Worm (Caenorhabditis elegans) whole organism, L2 larva: ENCODE data around the gene anat-1.

Experiments
- C34F6.9 ChIP-seq: fragments of 150-350 bp; optimal IDR thresholded peaks from 2 replicates; lab custom pipeline; 2014; ENCODE audit warnings: missing biosample characterization, missing genetic modification characterization
- F13H6.1 ChIP-seq: sonication (generic microtip); optimal IDR thresholded peaks from 2 replicates; lab custom pipeline; 2016; ENCODE audit warnings: missing genetic modification characterization, missing compliant biosample characterization
- R02D3.7 ChIP-seq: fragments of 150-350 bp; optimal IDR thresholded peaks from 2 replicates; lab custom pipeline; 2014; ENCODE audit warnings: missing biosample characterization, missing genetic modification characterization
- ZK546.5 ChIP-seq: sonication (generic microtip); optimal IDR thresholded peaks from 2 replicates; lab custom pipeline; 2017; ENCODE audit warnings: missing biosample characterization, missing genetic modification characterization
- alr-1 ChIP-seq: fragments of 150-350 bp; optimal IDR thresholded peaks from 2 replicates; lab custom pipeline; 2014; ENCODE audit warnings: missing biosample characterization, missing genetic modification characterization
- aly-2 ChIP-seq: fragments of 150-350 bp; optimal IDR thresholded peaks from 2 replicates; lab custom pipeline; 2014; ENCODE audit warnings: missing biosample characterization, missing genetic modification characterization
- ama-1 ChIP-seq: fragments of 150-350 bp; optimal IDR thresholded peaks from 2 replicates; lab custom pipeline; 2018; ENCODE audit warnings: inconsistent platforms
- blmp-1 ChIP-seq: sonication (generic microtip); optimal IDR thresholded peaks from 2 replicates; lab custom pipeline; 2017; ENCODE audit warnings: missing genetic modification characterization, mild to moderate bottlenecking, missing compliant biosample characterization, antibody characterized with exemption, moderate library complexity; ENCODE audit not compliant: insufficient read depth
- ceh-16 ChIP-seq: fragments of 150-350 bp; optimal IDR thresholded peaks from 2 replicates; lab custom pipeline; 2014; ENCODE audit warnings: missing biosample characterization, missing genetic modification characterization
- ceh-82 ChIP-seq: fragments of 150-350 bp; optimal IDR thresholded peaks from 2 replicates; lab custom pipeline; 2014; ENCODE audit warnings: missing biosample characterization, missing genetic modification characterization
- crh-2 ChIP-seq: sonication (generic microtip); optimal IDR thresholded peaks from 2 replicates; lab custom pipeline; 2017; ENCODE audit warnings: missing biosample characterization, missing genetic modification characterization
- dmd-4 ChIP-seq: sonication (generic microtip); optimal IDR thresholded peaks from 2 replicates; lab custom pipeline; 2017; ENCODE audit warnings: missing biosample characterization, missing genetic modification characterization
- egl-27 ChIP-seq: sonication (generic microtip); optimal IDR thresholded peaks from 3 replicates; lab custom pipeline; 2017; ENCODE audit warnings: missing biosample characterization, missing genetic modification reagents, missing genetic modification characterization
- elt-1 ChIP-seq: fragments of 150-350 bp; optimal IDR thresholded peaks from 2 replicates; lab custom pipeline; 2014; ENCODE audit warnings: missing biosample characterization, missing genetic modification characterization
- elt-3 ChIP-seq: sonication (generic microtip); optimal IDR thresholded peaks from 2 replicates; lab custom pipeline; 2017; ENCODE audit warnings: missing biosample characterization, missing genetic modification characterization
- fos-1 ChIP-seq: fragments of 150-350 bp; optimal IDR thresholded peaks from 2 replicates; lab custom pipeline; 2014; ENCODE audit warnings: missing biosample characterization, missing genetic modification characterization
- gmeb-1 ChIP-seq: fragments of 150-350 bp; optimal IDR thresholded peaks from 2 replicates; lab custom pipeline; 2014; ENCODE audit warnings: missing biosample characterization, missing genetic modification characterization
- lin-11 ChIP-seq: fragments of 150-350 bp; sonication (generic microtip); optimal IDR thresholded peaks from 2 replicates; lab custom pipeline; 2014; ENCODE audit warnings: missing biosample characterization, missing genetic modification characterization, inconsistent platforms, mixed read lengths
- lin-13 ChIP-seq: fragments of 150-350 bp; optimal IDR thresholded peaks from 2 replicates; lab custom pipeline; 2014; ENCODE audit warnings: missing biosample characterization, missing genetic modification reagents, missing genetic modification characterization
- lin-39 ChIP-seq: fragments of 150-350 bp; optimal IDR thresholded peaks from 2 replicates; lab custom pipeline; 2014; ENCODE audit warnings: missing biosample characterization, missing genetic modification reagents, missing genetic modification characterization
- lsy-2 ChIP-seq, 2 experiments: fragments of 150-350 bp in 1 of 2; sonication (generic microtip) in 1 of 2; optimal IDR thresholded peaks; 2 replicates each; lab custom pipeline; 2014 to 2017; ENCODE audit warnings: missing biosample characterization in 2 of 2, missing genetic modification characterization in 2 of 2
- mab-5 ChIP-seq: fragments of 150-350 bp; optimal IDR thresholded peaks from 2 replicates; lab custom pipeline; 2014; ENCODE audit warnings: missing biosample characterization, missing genetic modification characterization
- mbf-1 ChIP-seq: sonication (generic microtip); optimal IDR thresholded peaks from 2 replicates; lab custom pipeline; 2017; ENCODE audit warnings: missing biosample characterization, missing genetic modification characterization
- nhr-10 ChIP-seq: sonication (generic microtip); optimal IDR thresholded peaks from 2 replicates; lab custom pipeline; 2017; ENCODE audit warnings: missing biosample characterization, missing genetic modification characterization
- nhr-11 ChIP-seq: fragments of 150-350 bp; optimal IDR thresholded peaks from 2 replicates; lab custom pipeline; 2014; ENCODE audit warnings: missing biosample characterization, missing genetic modification characterization
- nhr-12 ChIP-seq: fragments of 150-350 bp; optimal IDR thresholded peaks from 2 replicates; lab custom pipeline; 2014; ENCODE audit warnings: missing biosample characterization, missing genetic modification characterization
- nhr-129 ChIP-seq: fragments of 150-350 bp; optimal IDR thresholded peaks from 2 replicates; lab custom pipeline; 2014; ENCODE audit warnings: missing biosample characterization, missing genetic modification characterization
- nhr-21 ChIP-seq: fragments of 150-350 bp; optimal IDR thresholded peaks from 2 replicates; lab custom pipeline; 2014; ENCODE audit warnings: missing biosample characterization, missing genetic modification characterization
- nhr-23 ChIP-seq: fragments of 150-350 bp; optimal IDR thresholded peaks from 2 replicates; lab custom pipeline; 2014; ENCODE audit warnings: missing biosample characterization, missing genetic modification reagents, missing genetic modification characterization
- nhr-237 ChIP-seq: fragments of 150-350 bp; optimal IDR thresholded peaks from 2 replicates; lab custom pipeline; 2014; ENCODE audit warnings: missing biosample characterization, missing genetic modification characterization
- nhr-25 ChIP-seq: fragments of 150-350 bp; sonication (generic microtip); optimal IDR thresholded peaks from 3 replicates; lab custom pipeline; 2014; ENCODE audit warnings: missing biosample characterization, missing genetic modification characterization
- nhr-6 ChIP-seq: fragments of 150-350 bp; optimal IDR thresholded peaks from 2 replicates; lab custom pipeline; 2014; ENCODE audit warnings: missing biosample characterization, missing genetic modification characterization
- nhr-77 ChIP-seq: fragments of 150-350 bp; optimal IDR thresholded peaks from 2 replicates; lab custom pipeline; 2014; ENCODE audit warnings: missing biosample characterization, missing genetic modification characterization
- peb-1 ChIP-seq: fragments of 150-350 bp; optimal IDR thresholded peaks from 2 replicates; lab custom pipeline; 2014; ENCODE audit warnings: missing biosample characterization, missing genetic modification characterization
- sem-4 ChIP-seq: fragments of 150-350 bp; optimal IDR thresholded peaks from 2 replicates; lab custom pipeline; 2014; ENCODE audit warnings: missing biosample characterization, missing genetic modification reagents, missing genetic modification characterization
- skn-1 ChIP-seq: sonication (generic microtip); optimal IDR thresholded peaks from 2 replicates; lab custom pipeline; 2017; ENCODE audit warnings: missing biosample characterization, missing genetic modification characterization
- sma-3 ChIP-seq: sonication (generic microtip); optimal IDR thresholded peaks from 2 replicates; lab custom pipeline; 2016; ENCODE audit warnings: missing genetic modification reagents, missing genetic modification characterization, missing compliant biosample characterization
- sma-9 ChIP-seq, 2 experiments: fragments of 150-350 bp in 1 of 2; sonication (generic microtip) in 1 of 2; optimal IDR thresholded peaks; 2 replicates each; lab custom pipeline; 2014 to 2016; ENCODE audit warnings: missing genetic modification characterization in 2 of 2, mild to moderate bottlenecking in 1 of 2, missing biosample characterization in 1 of 2, missing compliant biosample characterization in 1 of 2, missing genetic modification reagents in 1 of 2, moderate library complexity in 1 of 2
- snpc-4 ChIP-seq: fragments of 150-350 bp; optimal IDR thresholded peaks from 2 replicates; lab custom pipeline; 2014; ENCODE audit warnings: missing biosample characterization, missing genetic modification characterization
- unc-39 ChIP-seq: fragments of 150-350 bp; optimal IDR thresholded peaks from 2 replicates; lab custom pipeline; 2014; ENCODE audit warnings: missing biosample characterization, missing genetic modification characterization
- unc-55 ChIP-seq: fragments of 150-350 bp; sonication (generic microtip); optimal IDR thresholded peaks from 3 replicates; lab custom pipeline; 2014; ENCODE audit warnings: missing biosample characterization, missing genetic modification reagents, missing genetic modification characterization
- zag-1 ChIP-seq: fragments of 150-350 bp; optimal IDR thresholded peaks from 2 replicates; lab custom pipeline; 2014; ENCODE audit warnings: missing biosample characterization, missing genetic modification characterization
- ztf-1 ChIP-seq: fragments of 200-800 bp; sonication (Bioruptor generic); conservative IDR thresholded peaks from 2 replicates; pipeline ENCODE4 v1.3.6; 2022; ENCODE audit warnings: missing genetic modification characterization, missing compliant biosample characterization
- ztf-11 ChIP-seq: sonication (generic microtip); optimal IDR thresholded peaks from 2 replicates; lab custom pipeline; 2017; ENCODE audit warnings: missing biosample characterization, missing genetic modification characterization
- ztf-4 ChIP-seq: fragments of 150-350 bp; optimal IDR thresholded peaks from 2 replicates; lab custom pipeline; 2014; ENCODE audit warnings: missing biosample characterization, missing genetic modification characterization

Gene anat-1

ce11 chrIV:6785873-6786272 is 15.2 kb downstream of the anat-1 start (continued):
- TF ChIP-seq lin-11 (tag; lab: Kevin White, UChicago) (no peak), nhr-23 (tag; lab: Kevin White, UChicago) (no peak), sma-9 (GFP tag; optimal IDR thresholded peaks at IDR 0.05; lab: Kevin White, UChicago) (peak; percentile 93), sma-9 (tag; optimal IDR thresholded peaks at IDR 0.05; lab: Kevin White, UChicago) (no peak), snpc-4 (tag; lab: Kevin White, UChicago) (peak; percentile 44), elt-3 (no peak), zag-1 (tag; lab: Kevin White, UChicago) (peak; percentile 2), C34F6.9 (tag; lab: Kevin White, UChicago) (peak; percentile 87)
- TF ChIP-seq, all 48 proteins: peak for 22

DNA sequence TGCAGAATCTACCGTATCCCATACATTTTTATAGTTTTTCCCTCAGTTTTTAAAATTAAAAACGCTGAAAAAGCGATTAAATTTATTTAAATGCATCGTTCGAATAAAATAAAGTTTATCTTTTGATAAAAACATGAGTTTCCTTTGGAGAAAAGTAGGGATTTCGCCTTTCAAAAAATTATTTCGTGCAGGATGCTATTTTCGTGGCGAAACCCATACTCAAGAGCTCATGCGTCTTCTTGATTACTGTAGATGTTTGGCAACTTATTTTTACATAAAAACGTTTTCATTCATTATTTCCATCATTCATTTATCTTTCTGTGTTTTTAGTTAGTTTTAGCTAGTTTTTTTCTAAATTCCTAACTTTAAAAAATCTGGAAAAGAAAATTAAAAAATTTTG is 19.3 kb downstream of the anat-1 start:
- TF ChIP-seq ZK546.5 (tag; lab: Kevin White, UChicago) = no peak
- TF ChIP-seq nhr-23 (tag; lab: Kevin White, UChicago) = no peak
- TF ChIP-seq R02D3.7 = no peak
- no peak for TF ChIP-seq aly-2 (tag; lab: Kevin White, UChicago)
- TF ChIP-seq nhr-11 (tag; lab: Kevin White, UChicago) = no peak
- TF ChIP-seq unc-55 = no peak
- no peak for TF ChIP-seq lin-39
- TF ChIP-seq nhr-10 = no peak
- no peak for TF ChIP-seq ceh-16 (tag; lab: Kevin White, UChicago)
- TF ChIP-seq elt-3 = no peak
- TF ChIP-seq nhr-237 = no peak
- no peak for TF ChIP-seq sem-4 (tag; lab: Kevin White, UChicago)
- no peak for TF ChIP-seq fos-1
- no peak for TF ChIP-seq dmd-4 (tag; lab: Kevin White, UChicago)
- no peak for TF ChIP-seq ztf-1 (GFP tag; lab: Robert Waterston, UW)
- no peak for TF ChIP-seq lsy-2 (tag; optimal IDR thresholded peaks at IDR 0.05; lab: Kevin White, UChicago)
- TF ChIP-seq lin-13 (GFP tag; lab: Kevin White, UChicago) = no peak
- TF ChIP-seq, all 48 proteins: peak for 0

- TF ChIP-seq elt-3 (no peak), alr-1 (tag; lab: Kevin White, UChicago) (peak; percentile 17), mab-5 (tag; lab: Kevin White, UChicago) (peak; percentile 91), lsy-2 (tag; optimal IDR thresholded peaks at IDR 0.05; lab: Kevin White, UChicago) (peak; percentile 73 to 94), unc-55 (peak; percentile 98), nhr-77 (peak; percentile 55), nhr-25 (peak; percentile 93), nhr-237 (no peak), ztf-11 (tag; lab: Kevin White, UChicago) (peak; percentile 57), gmeb-1 (tag; lab: Kevin White, UChicago) (peak; percentile 83), mbf-1 (tag; lab: Kevin White, UChicago) (no peak), lin-39 (no peak), nhr-21 (tag; lab: Kevin White, UChicago) (peak; percentile 89), nhr-23 (tag; lab: Kevin White, UChicago) (no peak), dmd-4 (tag; lab: Kevin White, UChicago) (no peak), blmp-1 (peak; percentile 67), peb-1 (tag; lab: Kevin White, UChicago) (no peak), ZK546.5 (tag; lab: Kevin White, UChicago) (peak; percentile 43), nhr-11 (tag; lab: Kevin White, UChicago) (no peak), lin-11 (tag; lab: Kevin White, UChicago) (peak; percentile 82), ceh-82 (peak; percentile 58), sma-9 (GFP tag; optimal IDR thresholded peaks at IDR 0.05; lab: Kevin White, UChicago) (peak; percentile 90), sma-9 (tag; optimal IDR thresholded peaks at IDR 0.05; lab: Kevin White, UChicago) (no peak), snpc-4 (tag; lab: Kevin White, UChicago) (peak; percentile 89), C34F6.9 (tag; lab: Kevin White, UChicago) (peak; percentile 99), nhr-10 (no peak), aly-2 (tag; lab: Kevin White, UChicago) (no peak), fos-1 (peak; percentile 98), elt-1 (tag; lab: Kevin White, UChicago) (no peak), F13H6.1 (tag; lab: Kevin White, UChicago) (peak; percentile 92), nhr-129 (peak; percentile 98), ztf-4 (tag; lab: Kevin White, UChicago) (peak; percentile 87), sem-4 (tag; lab: Kevin White, UChicago) (peak; percentile 78), zag-1 (tag; lab: Kevin White, UChicago) (peak; percentile 91), nhr-6 (peak; percentile 88), R02D3.7 (no peak), ztf-1 (GFP tag; lab: Robert Waterston, UW) (no peak), sma-3 (GFP tag; lab: Kevin White, UChicago) (peak; percentile 92), egl-27 (tag; lab: Kevin White, UChicago) (peak; percentile 61), ceh-16 (tag; lab: Kevin White, UChicago) (peak; percentile 72), unc-39 (tag; lab: Kevin White, UChicago) (no peak), ama-1 (peak; percentile 80), nhr-12 (peak; percentile 8), crh-2 (tag; lab: Kevin White, UChicago) (peak; percentile 96), lin-13 (GFP tag; lab: Kevin White, UChicago) (peak; percentile 93), skn-1 (tag; lab: Kevin White, UChicago) (peak; percentile 36)
Measured at ce11 chrIV:6790438-6791124, 19.9 kb downstream of the anat-1 start, which contains the start of the genes C17H12.2 and vha-8. TSS of gene C17H12.2 (minus strand) at chrIV:6790488. TSS of gene vha-8 (plus strand) at chrIV:6791074.
